Fruit fly (Drosophila melanogaster): ENCODE data around the gene CG11436.

Gene CG11436

dm6 chrX:4551717-4552116 lies at the start of gene CG11436, which contains the start of gene CG3527:
TSS of gene CG11436 (minus strand) at chrX:4551878.
TSS of gene CG3527 (plus strand) at chrX:4551973.
- TF ChIP-seq Sin3A (optimal IDR thresholded peaks at IDR 0.05): no peak
- no peak for TF ChIP-seq Myc (optimal IDR thresholded peaks at IDR 0.05)
- no peak for TF ChIP-seq ttk (optimal IDR thresholded peaks at IDR 0.05)
- no peak for TF ChIP-seq insv (optimal IDR thresholded peaks at IDR 0.05)
- no peak for TF ChIP-seq h (optimal IDR thresholded peaks at IDR 0.05)
- no peak for TF ChIP-seq psq (optimal IDR thresholded peaks at IDR 0.05)

dm6 chrX:4599897-4600469 lies 48.3 kb upstream of the CG11436 start:
- TF ChIP-seq ttk (optimal IDR thresholded peaks at IDR 0.05): no peak
- TF ChIP-seq h (optimal IDR thresholded peaks at IDR 0.05): no peak
- TF ChIP-seq Sin3A (optimal IDR thresholded peaks at IDR 0.05): no peak
- TF ChIP-seq psq (optimal IDR thresholded peaks at IDR 0.05): no peak
- TF ChIP-seq insv (optimal IDR thresholded peaks at IDR 0.05): no peak
- TF ChIP-seq Myc (optimal IDR thresholded peaks at IDR 0.05): no peak

DNA sequence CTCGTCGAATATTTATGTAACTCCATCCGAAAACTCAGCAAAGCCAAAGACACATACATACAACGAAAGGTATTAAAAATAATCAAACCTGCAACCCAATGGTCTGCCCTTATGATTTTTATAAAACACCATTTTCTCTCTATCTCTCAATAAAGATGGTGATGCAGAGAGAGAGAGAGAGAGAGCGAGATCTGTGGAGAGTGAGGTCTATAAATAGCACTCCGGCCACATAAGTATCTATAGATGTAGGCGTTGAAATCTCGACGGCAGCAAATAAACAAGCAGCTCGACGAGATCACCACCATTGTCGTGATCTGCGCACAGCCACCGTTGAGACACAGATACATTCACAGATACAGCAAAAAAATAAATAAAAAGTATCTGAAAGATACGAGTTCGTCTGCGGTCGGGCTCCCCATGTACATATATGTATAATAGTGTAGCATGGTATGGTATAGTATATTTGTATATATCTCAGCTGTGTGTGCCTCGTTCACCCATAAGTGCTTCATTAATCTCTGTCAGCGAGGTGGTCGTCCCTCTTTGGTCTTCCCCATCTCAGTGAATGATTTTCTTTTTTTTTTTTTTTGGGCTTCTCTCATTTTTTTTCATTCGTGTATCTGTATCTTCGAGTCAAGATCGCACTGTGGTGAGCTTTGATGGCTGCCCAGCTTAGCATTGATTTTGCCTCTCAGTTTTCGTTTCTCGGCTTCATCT lies 44.9 kb upstream of the CG11436 start:
- no peak for TF ChIP-seq h (optimal IDR thresholded peaks at IDR 0.05)
- no peak for TF ChIP-seq Sin3A (optimal IDR thresholded peaks at IDR 0.05)
- TF ChIP-seq psq (optimal IDR thresholded peaks at IDR 0.05): no peak
- TF ChIP-seq Myc (optimal IDR thresholded peaks at IDR 0.05): no peak
- TF ChIP-seq ttk (optimal IDR thresholded peaks at IDR 0.05): no peak
- TF ChIP-seq insv (optimal IDR thresholded peaks at IDR 0.05): no peak

DNA sequence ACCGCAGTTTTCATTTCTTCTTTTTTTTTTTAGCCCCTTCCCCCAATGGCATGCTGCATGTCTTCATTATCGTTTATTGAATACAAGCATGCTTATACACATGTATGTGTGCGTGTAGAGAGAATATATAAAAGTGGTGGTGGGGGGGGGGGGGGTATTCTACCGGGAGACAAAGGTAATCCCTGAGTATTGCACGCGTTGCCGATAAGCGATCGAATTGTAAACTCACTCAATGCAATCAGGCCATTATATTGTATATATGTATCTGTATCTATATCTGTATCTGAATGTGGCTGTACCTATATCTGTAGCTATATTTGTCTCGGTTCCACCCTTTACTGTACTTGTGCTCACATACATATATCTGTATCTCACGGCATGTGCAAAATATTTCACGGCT lies 40.6 kb upstream of the CG11436 start:
- no peak for TF ChIP-seq insv (optimal IDR thresholded peaks at IDR 0.05)
- no peak for TF ChIP-seq ttk (optimal IDR thresholded peaks at IDR 0.05)
- TF ChIP-seq Myc (optimal IDR thresholded peaks at IDR 0.05): no peak
- TF ChIP-seq psq (optimal IDR thresholded peaks at IDR 0.05): no peak

DNA sequence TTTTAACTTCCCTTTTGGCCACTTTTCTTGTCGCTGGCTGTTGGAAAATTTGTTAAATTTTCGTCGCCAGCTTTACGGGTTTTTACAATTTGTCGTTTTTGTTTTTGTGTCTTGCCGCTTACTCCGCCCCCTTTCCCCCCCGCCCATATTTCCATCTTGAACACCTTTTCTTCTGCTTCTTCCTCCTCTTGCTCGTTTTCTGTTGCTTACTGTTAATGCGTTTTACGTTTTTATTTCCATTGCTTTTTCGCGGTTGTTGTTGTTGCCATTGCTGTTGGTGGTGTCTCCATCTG lies 39.0 kb upstream of the CG11436 start:
- TF ChIP-seq h (optimal IDR thresholded peaks at IDR 0.05): no peak
- TF ChIP-seq psq (optimal IDR thresholded peaks at IDR 0.05): no peak
- TF ChIP-seq Myc (optimal IDR thresholded peaks at IDR 0.05): no peak
- no peak for TF ChIP-seq Sin3A (optimal IDR thresholded peaks at IDR 0.05)
- TF ChIP-seq insv (optimal IDR thresholded peaks at IDR 0.05): no peak
- no peak for TF ChIP-seq ttk (optimal IDR thresholded peaks at IDR 0.05)

dm6 chrX:4589951-4590771 lies 38.5 kb upstream of the CG11436 start:
- TF ChIP-seq Sin3A (optimal IDR thresholded peaks at IDR 0.05): no peak
- TF ChIP-seq insv (optimal IDR thresholded peaks at IDR 0.05): no peak
- no peak for TF ChIP-seq ttk (optimal IDR thresholded peaks at IDR 0.05)
- TF ChIP-seq h (optimal IDR thresholded peaks at IDR 0.05): no peak
- TF ChIP-seq Myc (optimal IDR thresholded peaks at IDR 0.05): no peak
- no peak for TF ChIP-seq psq (optimal IDR thresholded peaks at IDR 0.05)

- TF ChIP-seq Myc (optimal IDR thresholded peaks at IDR 0.05): no peak
- no peak for TF ChIP-seq Sin3A (optimal IDR thresholded peaks at IDR 0.05)
- TF ChIP-seq ttk (optimal IDR thresholded peaks at IDR 0.05): no peak
- no peak for TF ChIP-seq insv (optimal IDR thresholded peaks at IDR 0.05)
- TF ChIP-seq h (optimal IDR thresholded peaks at IDR 0.05): no peak
- no peak for TF ChIP-seq psq (optimal IDR thresholded peaks at IDR 0.05)
Observed at dm6 chrX:4588981-4589380, 37.3 kb upstream of the CG11436 start.

dm6 chrX:4587584-4587983 lies 35.9 kb upstream of the CG11436 start:
- no peak for TF ChIP-seq insv (optimal IDR thresholded peaks at IDR 0.05)
- no peak for TF ChIP-seq ttk (optimal IDR thresholded peaks at IDR 0.05)
- TF ChIP-seq Sin3A (optimal IDR thresholded peaks at IDR 0.05): no peak
- TF ChIP-seq psq (optimal IDR thresholded peaks at IDR 0.05): no peak
- TF ChIP-seq h (optimal IDR thresholded peaks at IDR 0.05): no peak
- TF ChIP-seq Myc (optimal IDR thresholded peaks at IDR 0.05): no peak

- TF ChIP-seq Sin3A (optimal IDR thresholded peaks at IDR 0.05) (no peak), ttk (optimal IDR thresholded peaks at IDR 0.05) (no peak), insv (optimal IDR thresholded peaks at IDR 0.05) (no peak), h (optimal IDR thresholded peaks at IDR 0.05) (no peak), Myc (optimal IDR thresholded peaks at IDR 0.05) (no peak), psq (optimal IDR thresholded peaks at IDR 0.05) (no peak)
Observed at dm6 chrX:4582422-4582821, 30.7 kb upstream of the CG11436 start.

DNA sequence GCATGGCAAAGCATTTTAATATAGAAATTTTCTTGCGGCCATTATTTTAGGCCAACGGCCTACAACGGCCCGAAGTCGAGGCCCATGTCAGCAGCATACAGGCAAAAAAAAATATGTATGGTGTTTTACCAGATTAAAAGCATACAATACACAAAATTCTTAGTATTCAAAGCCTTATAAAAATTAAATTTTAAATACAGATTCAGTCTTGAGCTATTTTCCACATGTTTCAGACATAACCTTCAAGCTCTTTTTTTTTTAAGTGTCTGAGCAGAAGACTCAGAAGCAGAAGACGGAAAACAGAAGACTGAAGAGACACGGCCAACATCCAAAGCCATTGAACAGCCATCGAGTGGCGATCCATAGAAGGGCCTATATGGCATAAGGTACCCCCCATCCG lies 30.1 kb upstream of the CG11436 start:
- TF ChIP-seq ttk (optimal IDR thresholded peaks at IDR 0.05) (no peak), Sin3A (optimal IDR thresholded peaks at IDR 0.05) (no peak), h (optimal IDR thresholded peaks at IDR 0.05) (no peak), psq (optimal IDR thresholded peaks at IDR 0.05) (no peak), Myc (optimal IDR thresholded peaks at IDR 0.05) (no peak), insv (optimal IDR thresholded peaks at IDR 0.05) (no peak)

dm6 chrX:4573971-4574370 lies 22.3 kb upstream of the CG11436 start:
- TF ChIP-seq psq (optimal IDR thresholded peaks at IDR 0.05): no peak
- TF ChIP-seq Myc (optimal IDR thresholded peaks at IDR 0.05): no peak
- no peak for TF ChIP-seq ttk (optimal IDR thresholded peaks at IDR 0.05)
- TF ChIP-seq Sin3A (optimal IDR thresholded peaks at IDR 0.05): no peak
- no peak for TF ChIP-seq insv (optimal IDR thresholded peaks at IDR 0.05)
- TF ChIP-seq h (optimal IDR thresholded peaks at IDR 0.05): no peak

dm6 chrX:4571829-4572228 lies 20.2 kb upstream of the CG11436 start, which contains the start of gene CG12684:
TSS of gene CG12684 (minus strand) at chrX:4571929.
- TF ChIP-seq psq (optimal IDR thresholded peaks at IDR 0.05) (no peak), insv (optimal IDR thresholded peaks at IDR 0.05) (no peak), Sin3A (optimal IDR thresholded peaks at IDR 0.05) (no peak), h (optimal IDR thresholded peaks at IDR 0.05) (no peak), ttk (optimal IDR thresholded peaks at IDR 0.05) (no peak), Myc (optimal IDR thresholded peaks at IDR 0.05) (no peak)
